Worm (Caenorhabditis elegans) whole organism, L3 larva: ENCODE data around the gene coq-6.

ENCODE experiments used
- aly-2 ChIP-seq: fragments of 150-350 bp; optimal IDR thresholded peaks from 2 replicates; lab custom pipeline; 2014; ENCODE audit warnings: missing biosample characterization, missing genetic modification characterization
- elt-2 ChIP-seq: sonication (generic microtip); optimal IDR thresholded peaks from 2 replicates; lab custom pipeline; 2016; ENCODE audit warnings: missing genetic modification reagents, mild to moderate bottlenecking, missing genetic modification characterization, missing compliant biosample characterization
- nhr-28 ChIP-seq: fragments of 150-350 bp; optimal IDR thresholded peaks from 2 replicates; lab custom pipeline; 2014; ENCODE audit warnings: missing biosample characterization, missing genetic modification characterization
- nhr-77 ChIP-seq: fragments of 150-350 bp; optimal IDR thresholded peaks from 2 replicates; lab custom pipeline; 2014; ENCODE audit warnings: missing biosample characterization, missing genetic modification characterization
- sea-2 ChIP-seq: fragments of 150-350 bp; sonication (generic microtip); optimal IDR thresholded peaks from 4 replicates; lab custom pipeline; 2014; ENCODE audit warnings: missing biosample characterization, missing genetic modification reagents, missing genetic modification characterization
- unc-62 ChIP-seq: fragments of 150-350 bp; sonication (generic microtip); optimal IDR thresholded peaks from 4 replicates; lab custom pipeline; 2014; ENCODE audit warnings: missing biosample characterization, missing genetic modification reagents, missing genetic modification characterization
- ztf-11 ChIP-seq: fragments of 150-350 bp; optimal IDR thresholded peaks from 2 replicates; lab custom pipeline; 2014; ENCODE audit warnings: missing biosample characterization, missing genetic modification characterization

DNA sequence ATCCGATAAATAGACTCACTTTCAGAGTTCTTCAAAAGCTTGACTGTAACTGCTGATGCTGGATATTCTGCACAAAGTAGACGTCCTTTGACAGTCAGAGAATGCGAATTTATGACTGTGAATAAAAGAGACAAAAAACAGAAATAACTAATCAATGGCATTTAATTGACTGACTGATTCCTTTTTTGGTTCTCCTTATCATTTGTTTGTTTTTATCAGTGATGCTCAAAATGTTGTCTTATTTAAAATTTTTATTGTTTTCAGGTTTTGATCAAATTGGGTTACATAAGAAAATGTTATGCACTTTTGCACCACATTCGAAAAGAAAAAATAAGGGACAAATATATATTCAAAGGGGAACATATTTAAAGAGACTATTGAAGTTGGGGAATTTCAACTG is 19.8 kb downstream of the coq-6 start, which contains the start of gene ttr-49:
- no peak for TF ChIP-seq sea-2 (GFP tag; lab: Kevin White, UChicago)
- no peak for TF ChIP-seq aly-2 (tag; lab: Kevin White, UChicago)
- no peak for TF ChIP-seq ztf-11 (tag; lab: Kevin White, UChicago)
- no peak for TF ChIP-seq unc-62 (GFP tag; lab: Kevin White, UChicago)
- TF ChIP-seq elt-2 (tag; lab: Kevin White, UChicago): peak; percentile 64
- TF ChIP-seq nhr-77 (tag; lab: Kevin White, UChicago): no peak
- TF ChIP-seq nhr-28: no peak
